Worm (Caenorhabditis elegans) whole organism, L3 larva: Measurements from ENCODE around the gene moa-2.

Experiments used
- ZK546.5 ChIP-seq: sonication (generic microtip); optimal IDR thresholded peaks from 2 replicates; lab custom pipeline; 2017; ENCODE audit warnings: missing biosample characterization, missing genetic modification characterization
- ama-1 ChIP-seq: fragments of 150-350 bp; optimal IDR thresholded peaks from 2 replicates; lab custom pipeline; 2018
- ceh-82 ChIP-seq: fragments of 150-350 bp; optimal IDR thresholded peaks from 2 replicates; lab custom pipeline; 2014; ENCODE audit warnings: missing biosample characterization, missing genetic modification characterization
- elt-1 ChIP-seq: fragments of 150-350 bp; optimal IDR thresholded peaks from 2 replicates; lab custom pipeline; 2014; ENCODE audit warnings: missing biosample characterization, missing genetic modification characterization
- jun-1 ChIP-seq: fragments of 150-350 bp; optimal IDR thresholded peaks from 2 replicates; lab custom pipeline; 2014; ENCODE audit warnings: missing biosample characterization, missing genetic modification reagents, missing genetic modification characterization
- ztf-4 ChIP-seq: fragments of 150-350 bp; optimal IDR thresholded peaks from 2 replicates; lab custom pipeline; 2014; ENCODE audit warnings: missing biosample characterization, missing genetic modification characterization

- TF ChIP-seq elt-1 (tag; lab: Kevin White, UChicago) (no peak), ceh-82 (no peak), jun-1 (tag; lab: Kevin White, UChicago) (no peak), ztf-4 (tag; lab: Kevin White, UChicago) (no peak), ZK546.5 (no peak), ama-1 (no peak)
Observed at ce11 chrII:7704387-7704786, 5.6 kb upstream of the moa-2 start.
